Fruit fly (Drosophila melanogaster) whole organism, embryonic: Measurements from ENCODE around the gene vers.

Experiments used
- Antp ChIP-seq: fragments of 200-800 bp; sonication (Bioruptor generic); optimal IDR thresholded peaks from 3 replicates; lab custom pipeline; 2016; ENCODE audit warnings: missing biosample characterization, missing genetic modification characterization
- Atf6 ChIP-seq: fragments of 200-800 bp; sonication (Bioruptor generic); IDR thresholded peaks from 2 replicates; pipeline ENCODE4 v1.3.6; 2022; ENCODE audit warnings: missing biosample characterization, missing genetic modification characterization
- Bdp1 ChIP-seq: fragments of 200-800 bp; sonication (Bioruptor generic); optimal IDR thresholded peaks from 3 replicates; lab custom pipeline; 2016; ENCODE audit warnings: missing biosample characterization, missing genetic modification characterization
- Blimp-1 ChIP-seq: fragments of 200-800 bp; sonication (Bioruptor generic); optimal IDR thresholded peaks from 3 replicates; lab custom pipeline; 2018; ENCODE audit warnings: missing biosample characterization, missing genetic modification characterization, mild to moderate bottlenecking, moderate library complexity, missing genetic modification reagents
- CG10565 ChIP-seq: fragments of 200-800 bp; sonication (Bioruptor generic); optimal IDR thresholded peaks from 3 replicates; lab custom pipeline; 2016; ENCODE audit warnings: missing biosample characterization, mild to moderate bottlenecking, missing genetic modification characterization
- CG11456 ChIP-seq: fragments of 200-800 bp; sonication (Bioruptor generic); IDR thresholded peaks from 3 replicates; pipeline ENCODE4 v1.3.6; 2022; ENCODE audit warnings: missing biosample characterization, missing genetic modification characterization
- CG12104 ChIP-seq: fragments of 200-800 bp; sonication (Bioruptor generic); optimal IDR thresholded peaks from 3 replicates; lab custom pipeline; 2016; ENCODE audit warnings: missing biosample characterization, missing genetic modification characterization
- CG12391 ChIP-seq: fragments of 200-800 bp; sonication (Bioruptor generic); optimal IDR thresholded peaks from 3 replicates; lab custom pipeline; 2018; ENCODE audit warnings: missing biosample characterization, mild to moderate bottlenecking, missing genetic modification characterization, moderate library complexity
- CG17385 ChIP-seq: fragments of 200-800 bp; sonication (Bioruptor generic); optimal IDR thresholded peaks from 3 replicates; lab custom pipeline; 2018; ENCODE audit warnings: missing biosample characterization, mild to moderate bottlenecking, missing genetic modification characterization
- CG18011 ChIP-seq: fragments of 200-800 bp; sonication (Bioruptor generic); optimal IDR thresholded peaks from 2 replicates; lab custom pipeline; 2017; ENCODE audit warnings: missing biosample characterization, missing genetic modification characterization, mild to moderate bottlenecking, moderate library complexity, missing genotype
- CG18262 ChIP-seq: fragments of 200-800 bp; optimal IDR thresholded peaks from 3 replicates; lab custom pipeline; 2019; ENCODE audit warnings: missing biosample characterization, mild to moderate bottlenecking, missing genetic modification characterization, moderate library complexity
- CG18476 ChIP-seq: fragments of 200-800 bp; sonication (Bioruptor generic); optimal IDR thresholded peaks from 2 replicates; lab custom pipeline; 2016; ENCODE audit warnings: missing biosample characterization, mild to moderate bottlenecking, missing genetic modification characterization
- CG2199 ChIP-seq: fragments of 200-800 bp; sonication (Bioruptor generic); IDR thresholded peaks from 3 replicates; pipeline ENCODE4 v1.3.6; 2022; ENCODE audit warnings: missing biosample characterization, missing genetic modification characterization
- CG3407 ChIP-seq: fragments of 200-800 bp; sonication (Bioruptor generic); optimal IDR thresholded peaks from 2 replicates; lab custom pipeline; 2018; ENCODE audit warnings: missing biosample characterization, mild to moderate bottlenecking, missing genetic modification characterization
- CG34224 ChIP-seq: fragments of 200-800 bp; sonication (Bioruptor generic); IDR thresholded peaks from 3 replicates; pipeline ENCODE4 v1.3.6; 2022; ENCODE audit warnings: missing biosample characterization, missing genetic modification characterization; ENCODE audit not compliant: partially characterized antibody
- CG4360 ChIP-seq: fragments of 200-800 bp; sonication (Bioruptor generic); IDR thresholded peaks from 2 replicates; pipeline ENCODE4 v1.3.6; 2022; ENCODE audit warnings: missing biosample characterization, missing genetic modification characterization
- CG5245 ChIP-seq: fragments of 200-800 bp; sonication (Bioruptor generic); optimal IDR thresholded peaks from 3 replicates; lab custom pipeline; 2016; ENCODE audit warnings: missing biosample characterization, missing genetic modification characterization
- CG8388 ChIP-seq: fragments of 200-800 bp; sonication (Bioruptor generic); optimal IDR thresholded peaks from 2 replicates; lab custom pipeline; 2019; ENCODE audit warnings: missing biosample characterization, mild to moderate bottlenecking, missing genetic modification characterization, moderate library complexity
- CG8944 ChIP-seq: fragments of 200-800 bp; sonication (Bioruptor generic); optimal IDR thresholded peaks from 3 replicates; lab custom pipeline; 2016; ENCODE audit warnings: missing biosample characterization, missing genetic modification characterization
- CG9876 ChIP-seq: fragments of 200-800 bp; sonication (Bioruptor generic); optimal IDR thresholded peaks from 2 replicates; lab custom pipeline; 2016; ENCODE audit warnings: missing biosample characterization, missing genetic modification characterization
- CkIIα-i1 ChIP-seq: fragments of 200-800 bp; sonication (Bioruptor generic); IDR thresholded peaks from 2 replicates; pipeline ENCODE4 v1.3.6; 2022; ENCODE audit warnings: missing biosample characterization, missing genetic modification characterization
- H2.0 ChIP-seq: fragments of 200-800 bp; sonication (Bioruptor generic); IDR thresholded peaks from 2 replicates; pipeline ENCODE4 v1.3.6; 2022; ENCODE audit warnings: missing biosample characterization, missing genetic modification characterization
- HLHmδ ChIP-seq: fragments of 200-800 bp; sonication (Bioruptor generic); optimal IDR thresholded peaks from 2 replicates; lab custom pipeline; 2018; ENCODE audit warnings: missing biosample characterization, mild to moderate bottlenecking, missing genetic modification characterization, moderate library complexity
- HmgZ ChIP-seq: fragments of 200-800 bp; sonication (Bioruptor generic); optimal IDR thresholded peaks from 2 replicates; lab custom pipeline; 2018; ENCODE audit warnings: missing biosample characterization, mild to moderate bottlenecking, missing genetic modification characterization
- Hmx ChIP-seq: fragments of 200-800 bp; sonication (Bioruptor generic); optimal IDR thresholded peaks from 2 replicates; lab custom pipeline; 2016; ENCODE audit warnings: missing biosample characterization, missing genetic modification characterization
- Hr3 ChIP-seq: fragments of 200-800 bp; sonication (Bioruptor generic); optimal IDR thresholded peaks from 3 replicates; lab custom pipeline; 2016; ENCODE audit warnings: missing biosample characterization, missing genetic modification characterization
- Lim3 ChIP-seq: fragments of 200-800 bp; sonication (Bioruptor generic); IDR thresholded peaks from 2 replicates; pipeline ENCODE4 v1.3.6; 2022; ENCODE audit warnings: missing biosample characterization, missing genetic modification characterization
- Mad ChIP-seq: fragments of 200-800 bp; sonication (Bioruptor generic); optimal IDR thresholded peaks from 2 replicates; lab custom pipeline; 2016; ENCODE audit warnings: missing biosample characterization, missing genetic modification characterization
- Med ChIP-seq: fragments of 200-800 bp; sonication (Bioruptor generic); peaks from one replicate; lab custom pipeline; 2016; ENCODE audit warnings: missing biosample characterization, missing genetic modification characterization, mild to moderate bottlenecking, inconsistent platforms, moderate library complexity
- NFAT ChIP-seq: fragments of 200-800 bp; sonication (Bioruptor generic); IDR thresholded peaks from 2 replicates; pipeline ENCODE4 v1.3.6; 2022; ENCODE audit warnings: missing biosample characterization, missing genetic modification characterization
- Nf-YC ChIP-seq: fragments of 200-800 bp; optimal IDR thresholded peaks from 3 replicates; lab custom pipeline; 2019; ENCODE audit warnings: missing biosample characterization, mild to moderate bottlenecking, missing genetic modification characterization, moderate library complexity
- NfI ChIP-seq: fragments of 200-800 bp; sonication (Bioruptor generic); optimal IDR thresholded peaks from 3 replicates; lab custom pipeline; 2018; ENCODE audit warnings: missing biosample characterization, mild to moderate bottlenecking, missing genetic modification characterization, moderate library complexity
- Optix ChIP-seq: fragments of 200-800 bp; sonication (Bioruptor generic); IDR thresholded peaks from 3 replicates; pipeline ENCODE4 v1.3.6; 2022; ENCODE audit warnings: missing biosample characterization, missing genetic modification characterization
- Scr ChIP-seq: fragments of 200-800 bp; sonication (Bioruptor generic); IDR thresholded peaks from 2 replicates; pipeline ENCODE4 v1.3.6; 2022; ENCODE audit warnings: missing biosample characterization, missing genetic modification characterization; ENCODE audit not compliant: partially characterized antibody
- Sry-δ ChIP-seq: fragments of 200-800 bp; sonication (Bioruptor generic); optimal IDR thresholded peaks from 2 replicates; lab custom pipeline; 2016; ENCODE audit warnings: missing biosample characterization, missing genetic modification characterization
- Tbp ChIP-seq: fragments of >200 bp; optimal IDR thresholded peaks from 2 replicates; lab custom pipeline; 2018; ENCODE audit warnings: missing biosample characterization, missing genetic modification characterization
- al ChIP-seq: fragments of 200-800 bp; sonication (Bioruptor generic); IDR thresholded peaks from 2 replicates; pipeline ENCODE4 v1.3.6; 2022; ENCODE audit warnings: missing biosample characterization, missing genetic modification characterization
- ase ChIP-seq: fragments of 200-800 bp; sonication (Bioruptor generic); IDR thresholded peaks from 3 replicates; pipeline ENCODE4 v1.3.6; 2022; ENCODE audit warnings: missing biosample characterization, missing genetic modification characterization
- croc ChIP-seq: fragments of 200-800 bp; sonication (Bioruptor generic); conservative IDR thresholded peaks from 3 replicates; pipeline ENCODE4 v1.3.6; 2022; ENCODE audit warnings: missing biosample characterization, missing genetic modification characterization
- hbn ChIP-seq: fragments of 200-800 bp; sonication (Bioruptor generic); IDR thresholded peaks from 2 replicates; pipeline ENCODE4 v1.3.6; 2022; ENCODE audit warnings: missing biosample characterization, missing genetic modification characterization; ENCODE audit not compliant: partially characterized antibody
- insv ChIP-seq, 2 experiments: fragments of 200-800 bp; sonication (Bioruptor generic); optimal IDR thresholded peaks; 3 replicates each; lab custom pipeline; 2016 to 2018; ENCODE audit warnings: missing biosample characterization in 2 of 2, missing genetic modification characterization in 2 of 2
- jing ChIP-seq: fragments of 200-800 bp; sonication (Bioruptor generic); optimal IDR thresholded peaks from 2 replicates; lab custom pipeline; 2018; ENCODE audit warnings: missing biosample characterization, mild to moderate bottlenecking, missing genetic modification characterization
- klu ChIP-seq: fragments of 200-800 bp; sonication (Bioruptor generic); IDR thresholded peaks from 2 replicates; pipeline ENCODE4 v1.3.6; 2022; ENCODE audit warnings: missing biosample characterization, missing genetic modification characterization
- lola ChIP-seq, 3 experiments: fragments of >200 bp in 2 of 3; fragments of 200-800 bp in 1 of 3; sonication (Bioruptor generic) in 1 of 3; optimal IDR thresholded peaks; 2 replicates each; lab custom pipeline; 2017 to 2019; ENCODE audit warnings: missing biosample characterization in 3 of 3, missing genetic modification characterization in 3 of 3, mild to moderate bottlenecking in 1 of 3, moderate library complexity in 1 of 3
- nau ChIP-seq: fragments of 200-800 bp; sonication (Bioruptor generic); optimal IDR thresholded peaks from 3 replicates; lab custom pipeline; 2017; ENCODE audit warnings: missing biosample characterization, mild to moderate bottlenecking, missing genetic modification characterization, missing genetic modification reagents
- peb ChIP-seq: fragments of 200-800 bp; sonication (Bioruptor generic); IDR thresholded peaks from 2 replicates; pipeline ENCODE4 v1.3.6; 2022; ENCODE audit warnings: missing biosample characterization, missing genetic modification characterization
- pum ChIP-seq: fragments of 200-800 bp; sonication (Bioruptor generic); optimal IDR thresholded peaks from 2 replicates; lab custom pipeline; 2016; ENCODE audit warnings: missing biosample characterization, missing genetic modification characterization
- sisA ChIP-seq: fragments of 200-800 bp; sonication (Bioruptor generic); IDR thresholded peaks from 2 replicates; pipeline ENCODE4 v1.3.6; 2022; ENCODE audit warnings: missing biosample characterization, missing genetic modification characterization
- slbo ChIP-seq: fragments of 200-800 bp; sonication (Bioruptor generic); IDR thresholded peaks from 2 replicates; pipeline ENCODE4 v1.3.6; 2022; ENCODE audit warnings: missing biosample characterization, missing genetic modification characterization
- tin ChIP-seq: fragments of 200-800 bp; sonication (Bioruptor generic); optimal IDR thresholded peaks from 3 replicates; lab custom pipeline; 2016; ENCODE audit warnings: missing biosample characterization, missing genetic modification characterization
- tio ChIP-seq: fragments of 200-800 bp; sonication (Bioruptor generic); optimal IDR thresholded peaks from 2 replicates; lab custom pipeline; 2017; ENCODE audit warnings: missing biosample characterization, missing genetic modification characterization, inconsistent platforms
- wdn ChIP-seq: fragments of 200-800 bp; sonication (Bioruptor generic); IDR thresholded peaks from 2 replicates; pipeline ENCODE4 v1.3.6; 2022; ENCODE audit warnings: missing biosample characterization, missing genetic modification characterization

vers gene

DNA sequence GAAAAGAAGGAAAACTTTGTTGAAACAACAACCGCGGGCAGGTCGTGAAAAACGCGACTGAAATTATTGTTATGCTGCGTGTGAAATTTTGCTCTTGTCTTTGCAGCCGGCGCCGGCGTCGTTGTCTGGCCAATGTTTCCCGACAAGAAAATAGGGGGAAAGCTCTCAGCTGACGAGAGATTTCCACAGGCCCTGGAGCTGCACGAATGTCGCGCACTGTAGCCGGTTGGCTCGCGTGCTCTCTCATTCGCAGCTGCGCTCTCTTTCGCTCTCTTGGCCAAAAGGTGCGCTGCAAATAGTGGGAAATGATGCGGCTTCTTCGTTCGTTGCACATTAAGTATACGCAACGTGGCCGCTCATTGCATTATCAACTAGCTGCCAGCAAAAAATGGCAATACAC is 47.8 kb downstream of the vers start, which contains the start of gene CG9760 (continued):
- TF ChIP-seq Sry-δ (GFP tag; lab: Kevin White, UChicago) = no peak
- no peak for TF ChIP-seq Hr3 (GFP tag; lab: Kevin White, UChicago)
- TF ChIP-seq klu (GFP tag; lab: Robert Waterston, UW) = no peak
- TF ChIP-seq H2.0 (GFP tag; lab: Robert Waterston, UW) = 0 out of 2 replicates have a peak, but pooled peaks have one; percentile 5
- TF ChIP-seq CkIIα-i1 = no peak
- no peak for TF ChIP-seq croc (GFP tag; lab: Robert Waterston, UW)
- no peak for TF ChIP-seq HLHmδ (GFP tag; lab: Kevin White, UChicago)
- no peak for TF ChIP-seq CG12391
- TF ChIP-seq CG18262 (tag; lab: Kevin White, UChicago) = no peak
- no peak for TF ChIP-seq Antp
- no peak for TF ChIP-seq HmgZ (tag; lab: Kevin White, UChicago)
- no peak for TF ChIP-seq tin
- no peak for TF ChIP-seq Blimp-1 (GFP tag; lab: Kevin White, UChicago)
- no peak for TF ChIP-seq CG4360 (GFP tag; lab: Robert Waterston, UW)
- no peak for TF ChIP-seq Bdp1 (GFP tag; lab: Kevin White, UChicago)
- no peak for TF ChIP-seq CG9876
- no peak for TF ChIP-seq insv (GFP tag; optimal IDR thresholded peaks at IDR 0.05; lab: Kevin White, UChicago)
- no peak for TF ChIP-seq nau (GFP tag; lab: Kevin White, UChicago)
- TF ChIP-seq wdn = no peak
- TF ChIP-seq CG3407 (GFP tag; lab: Kevin White, UChicago) = no peak
- TF ChIP-seq ase = no peak
- TF ChIP-seq NFAT (GFP tag; lab: Robert Waterston, UW) = 0 out of 2 replicates have a peak, but pooled peaks have one; percentile 12
- TF ChIP-seq Lim3 (GFP tag; lab: Robert Waterston, UW) = no peak
- TF ChIP-seq sisA (GFP tag; lab: Robert Waterston, UW) = peak; percentile 5; the same call in 1 of the 2 replicates
- no peak for TF ChIP-seq Optix
- TF ChIP-seq Atf6 (GFP tag; lab: Robert Waterston, UW) = peak; percentile 7; the same call in 1 of the 2 replicates
- peak; percentile 6; the same call in 1 of the 2 replicates for TF ChIP-seq peb
- TF ChIP-seq NfI (GFP tag; lab: Kevin White, UChicago) = no peak
- TF ChIP-seq tio (GFP tag; lab: Kevin White, UChicago) = no peak
- TF ChIP-seq CG10565 (GFP tag; lab: Kevin White, UChicago) = no peak
- no peak for TF ChIP-seq Hmx (GFP tag; lab: Kevin White, UChicago)
- TF ChIP-seq CG5245 (GFP tag; lab: Kevin White, UChicago) = no peak
- no peak for TF ChIP-seq CG11456 (GFP tag; lab: Robert Waterston, UW)
- no peak for TF ChIP-seq CG2199 (GFP tag; lab: Robert Waterston, UW)
- TF ChIP-seq Med (GFP tag; lab: Kevin White, UChicago) = peak; percentile 82
- TF ChIP-seq CG18476 (GFP tag; lab: Kevin White, UChicago) = no peak
- TF ChIP-seq CG17385 (GFP tag; lab: Kevin White, UChicago) = peak; percentile 5
- no peak for TF ChIP-seq pum (GFP tag; lab: Kevin White, UChicago)
- no peak for TF ChIP-seq hbn (GFP tag; lab: Robert Waterston, UW)
- TF ChIP-seq al (GFP tag; lab: Robert Waterston, UW) = no peak
- no peak for TF ChIP-seq Scr (GFP tag; lab: Robert Waterston, UW)
- peak; percentile 25; the same call in 1 of the 2 replicates for TF ChIP-seq slbo
- TF ChIP-seq CG34224 (GFP tag; lab: Robert Waterston, UW) = no peak
- TF ChIP-seq jing (GFP tag; lab: Kevin White, UChicago) = no peak
- TF ChIP-seq CG12104 (GFP tag; lab: Kevin White, UChicago) = no peak
- TF ChIP-seq CG18011 (GFP tag; lab: Kevin White, UChicago) = no peak
- no peak for TF ChIP-seq Nf-YC
- peak; percentile 34 for TF ChIP-seq CG8388 (GFP tag; lab: Kevin White, UChicago)
- TF ChIP-seq Mad (GFP tag; lab: Kevin White, UChicago) = no peak
- TF ChIP-seq lola (GFP tag; optimal IDR thresholded peaks at IDR 0.05; lab: Kevin White, UChicago) = no peak
- TF ChIP-seq CG8944 (GFP tag; lab: Kevin White, UChicago) = no peak
- TF ChIP-seq Tbp (GFP tag; lab: Kevin White, UChicago) = no peak
